Worm (Caenorhabditis elegans) whole organism, L4 larva: ENCODE measurements around the gene nlp-11.

ENCODE experiments used
- F10B5.3 ChIP-seq: sonication (generic microtip); optimal IDR thresholded peaks from 2 replicates; lab custom pipeline; 2016; ENCODE audit warnings: mild to moderate bottlenecking, missing genetic modification characterization, missing compliant biosample characterization
- F26F4.8 ChIP-seq: fragments of 200-800 bp; sonication (Bioruptor generic); conservative IDR thresholded peaks from 2 replicates; pipeline ENCODE4 v1.3.6; 2022; ENCODE audit warnings: missing genetic modification characterization, missing compliant biosample characterization
- F37D6.2 ChIP-seq: sonication (generic microtip); optimal IDR thresholded peaks from 2 replicates; lab custom pipeline; 2016; ENCODE audit warnings: mild to moderate bottlenecking, missing genetic modification characterization, missing compliant biosample characterization
- T20F7.1 ChIP-seq: fragments of 200-800 bp; sonication (Bioruptor generic); optimal IDR thresholded peaks from 2 replicates; lab custom pipeline; 2018; ENCODE audit warnings: mild to moderate bottlenecking, missing genetic modification characterization, missing compliant biosample characterization
- Y48G9A.11 ChIP-seq: fragments of 200-800 bp; sonication (Bioruptor generic); IDR thresholded peaks from 2 replicates; pipeline ENCODE4 v1.3.6; 2022; ENCODE audit warnings: missing genetic modification reagents, missing genetic modification characterization, missing compliant biosample characterization
- Y5F2A.4 ChIP-seq: fragments of 200-800 bp; sonication (Bioruptor generic); optimal IDR thresholded peaks from 2 replicates; lab custom pipeline; 2018; ENCODE audit warnings: mild to moderate bottlenecking, missing genetic modification characterization, missing compliant biosample characterization
- aha-1 ChIP-seq: fragments of 150-350 bp; peaks from one replicate; lab custom pipeline; 2014; ENCODE audit warnings: missing biosample characterization, missing genetic modification characterization
- ama-1 ChIP-seq: fragments of 150-350 bp; optimal IDR thresholded peaks from 2 replicates; lab custom pipeline; 2014; ENCODE audit warnings: inconsistent platforms, mixed read lengths
- arid-1 ChIP-seq: fragments of 200-800 bp; sonication (Bioruptor generic); conservative IDR thresholded peaks from 2 replicates; pipeline ENCODE4 v1.3.6; 2022; ENCODE audit warnings: missing genetic modification reagents, missing genetic modification characterization, missing compliant biosample characterization
- ceh-20 ChIP-seq: fragments of 200-800 bp; sonication (Bioruptor generic); IDR thresholded peaks from 2 replicates; pipeline ENCODE4 v1.3.6; 2022; ENCODE audit warnings: missing genetic modification reagents, missing genetic modification characterization, missing compliant biosample characterization
- ceh-28 ChIP-seq: fragments of 150-350 bp; optimal IDR thresholded peaks from 2 replicates; lab custom pipeline; 2014; ENCODE audit warnings: missing biosample characterization, missing genetic modification reagents, missing genetic modification characterization
- daf-16 ChIP-seq, 3 experiments: sonication (generic microtip); optimal IDR thresholded peaks; 2 replicates each; lab custom pipeline; 2016 to 2017; ENCODE audit warnings: missing genetic modification characterization in 3 of 3, missing genetic modification reagents in 3 of 3, mild to moderate bottlenecking in 2 of 3, missing compliant biosample characterization in 2 of 3, missing biosample characterization in 1 of 3, moderate library complexity in 1 of 3
- dmd-6 ChIP-seq: fragments of 200-800 bp; sonication (Bioruptor generic); IDR thresholded peaks from 2 replicates; pipeline ENCODE4 v1.3.6; 2022; ENCODE audit warnings: missing genetic modification reagents, missing genetic modification characterization, missing compliant biosample characterization
- dmd-8 ChIP-seq: fragments of 200-800 bp; sonication (Bioruptor generic); IDR thresholded peaks from 2 replicates; pipeline ENCODE4 v1.3.6; 2022; ENCODE audit warnings: missing genetic modification characterization, missing compliant biosample characterization
- dpl-1 ChIP-seq: fragments of 150-350 bp; optimal IDR thresholded peaks from 2 replicates; lab custom pipeline; 2014; ENCODE audit warnings: missing biosample characterization, missing genetic modification reagents, missing genetic modification characterization
- dve-1 ChIP-seq: sonication (generic microtip); optimal IDR thresholded peaks from 2 replicates; lab custom pipeline; 2017; ENCODE audit warnings: antibody characterized with exemption, mild to moderate bottlenecking, missing genetic modification characterization, missing compliant biosample characterization; ENCODE audit not compliant: insufficient read depth
- egl-27 ChIP-seq: sonication (generic microtip); optimal IDR thresholded peaks from 3 replicates; lab custom pipeline; 2017; ENCODE audit warnings: missing biosample characterization, missing genetic modification reagents, missing genetic modification characterization
- fkh-10 ChIP-seq: fragments of 150-350 bp; optimal IDR thresholded peaks from 2 replicates; lab custom pipeline; 2014; ENCODE audit warnings: missing biosample characterization, missing genetic modification reagents, missing genetic modification characterization
- gei-8 ChIP-seq: fragments of 200-800 bp; sonication (Bioruptor generic); optimal IDR thresholded peaks from 2 replicates; lab custom pipeline; 2018; ENCODE audit warnings: mild to moderate bottlenecking, missing genetic modification characterization, missing compliant biosample characterization
- hlh-11 ChIP-seq: fragments of 200-800 bp; sonication (Bioruptor generic); optimal IDR thresholded peaks from 2 replicates; lab custom pipeline; 2018; ENCODE audit warnings: mild to moderate bottlenecking, missing genetic modification characterization, missing compliant biosample characterization
- hlh-30 ChIP-seq: sonication (generic microtip); optimal IDR thresholded peaks from 2 replicates; lab custom pipeline; 2017; ENCODE audit warnings: antibody characterized with exemption, mild to moderate bottlenecking, missing genetic modification characterization, missing compliant biosample characterization; ENCODE audit not compliant: insufficient read depth
- lin-29 ChIP-seq: fragments of 200-800 bp; sonication (Bioruptor generic); IDR thresholded peaks from 2 replicates; pipeline ENCODE4 v1.3.6; 2022; ENCODE audit warnings: missing genetic modification reagents, missing genetic modification characterization, missing compliant biosample characterization
- lin-38 ChIP-seq: fragments of 200-800 bp; sonication (Bioruptor generic); IDR thresholded peaks from 2 replicates; pipeline ENCODE4 v1.3.6; 2022; ENCODE audit warnings: missing genetic modification reagents, missing genetic modification characterization, missing compliant biosample characterization
- lir-3 ChIP-seq: sonication (generic microtip); optimal IDR thresholded peaks from 2 replicates; lab custom pipeline; 2016; ENCODE audit warnings: mild to moderate bottlenecking, missing genetic modification characterization, missing compliant biosample characterization
- lsy-2 ChIP-seq, 2 experiments: fragments of 150-350 bp in 1 of 2; sonication (generic microtip) in 1 of 2; optimal IDR thresholded peaks; 2 replicates each; lab custom pipeline; 2014 to 2017; ENCODE audit warnings: missing biosample characterization in 2 of 2, missing genetic modification characterization in 2 of 2
- mdt-29 ChIP-seq: fragments of 200-800 bp; sonication (Bioruptor generic); IDR thresholded peaks from 2 replicates; pipeline ENCODE4 v1.3.6; 2022; ENCODE audit warnings: missing genetic modification reagents, missing genetic modification characterization, missing compliant biosample characterization
- mep-1 ChIP-seq: fragments of 150-350 bp; sonication (generic microtip); optimal IDR thresholded peaks from 3 replicates; lab custom pipeline; 2014; ENCODE audit warnings: missing biosample characterization, missing genetic modification characterization
- mes-2 ChIP-seq: sonication (generic microtip); optimal IDR thresholded peaks from 2 replicates; lab custom pipeline; 2016; ENCODE audit warnings: missing genotype, mild to moderate bottlenecking, missing genetic modification characterization, missing compliant biosample characterization; ENCODE audit not compliant: poor library complexity, severe bottlenecking
- mxl-3 ChIP-seq: fragments of 200-800 bp; sonication (Bioruptor generic); optimal IDR thresholded peaks from 2 replicates; lab custom pipeline; 2018; ENCODE audit warnings: mild to moderate bottlenecking, missing genetic modification characterization, missing compliant biosample characterization
- nhr-102 ChIP-seq: sonication (generic microtip); optimal IDR thresholded peaks from 2 replicates; lab custom pipeline; 2016; ENCODE audit warnings: mild to moderate bottlenecking, missing genetic modification characterization, moderate library complexity, missing compliant biosample characterization
- nhr-11 ChIP-seq: fragments of 150-350 bp; optimal IDR thresholded peaks from 2 replicates; lab custom pipeline; 2014; ENCODE audit warnings: missing biosample characterization, missing genetic modification characterization
- nhr-25 ChIP-seq: sonication (generic microtip); optimal IDR thresholded peaks from 2 replicates; lab custom pipeline; 2017; ENCODE audit warnings: missing genetic modification characterization, mild to moderate bottlenecking, missing compliant biosample characterization, antibody characterized with exemption, moderate library complexity, borderline replicate concordance; ENCODE audit not compliant: insufficient read depth
- nhr-28 ChIP-seq: fragments of 150-350 bp; optimal IDR thresholded peaks from 2 replicates; lab custom pipeline; 2014; ENCODE audit warnings: missing biosample characterization, missing genetic modification characterization
- nhr-41 ChIP-seq: fragments of 200-800 bp; sonication (Bioruptor generic); IDR thresholded peaks from 2 replicates; pipeline ENCODE4 v1.3.6; 2022; ENCODE audit warnings: missing genetic modification reagents, missing genetic modification characterization, missing compliant biosample characterization
- nhr-48 ChIP-seq: sonication (generic microtip); optimal IDR thresholded peaks from 2 replicates; lab custom pipeline; 2016; ENCODE audit warnings: mild to moderate bottlenecking, missing genetic modification characterization, missing compliant biosample characterization
- nhr-77 ChIP-seq: fragments of 150-350 bp; optimal IDR thresholded peaks from 2 replicates; lab custom pipeline; 2014; ENCODE audit warnings: missing biosample characterization, missing genetic modification characterization
- pha-4 ChIP-seq, 2 experiments: fragments of 150-350 bp in 1 of 2; fragments of 200-800 bp in 1 of 2; sonication (Bioruptor generic) in 1 of 2; IDR thresholded peaks in 1 of 2; optimal IDR thresholded peaks in 1 of 2; 2 replicates each; pipeline versions ENCODE4 v1.3.6 to Lab custom; 2014 to 2022; ENCODE audit warnings: missing genetic modification characterization in 2 of 2, missing genetic modification reagents in 2 of 2, missing biosample characterization in 1 of 2, missing compliant biosample characterization in 1 of 2
- pqm-1 ChIP-seq: sonication (generic microtip); optimal IDR thresholded peaks from 2 replicates; lab custom pipeline; 2017; ENCODE audit warnings: missing biosample characterization, missing genetic modification characterization
- saeg-2 ChIP-seq: fragments of 200-800 bp; sonication (Bioruptor generic); IDR thresholded peaks from 2 replicates; pipeline ENCODE4 v1.3.6; 2022; ENCODE audit warnings: missing genetic modification reagents, missing genetic modification characterization, missing compliant biosample characterization
- spr-1 ChIP-seq: sonication (generic microtip); optimal IDR thresholded peaks from 2 replicates; lab custom pipeline; 2016; ENCODE audit warnings: mild to moderate bottlenecking, missing genetic modification characterization, missing compliant biosample characterization
- tra-1 ChIP-seq: fragments of 200-800 bp; sonication (Bioruptor generic); IDR thresholded peaks from 2 replicates; pipeline ENCODE4 v1.3.6; 2022; ENCODE audit warnings: missing genetic modification reagents, missing genetic modification characterization, missing compliant biosample characterization
- unc-130 ChIP-seq: sonication (generic microtip); optimal IDR thresholded peaks from 2 replicates; lab custom pipeline; 2016; ENCODE audit warnings: missing genetic modification reagents, missing genetic modification characterization, missing compliant biosample characterization
- unc-62 ChIP-seq, 3 experiments: fragments of 150-350 bp in 1 of 3; sonication (generic microtip); optimal IDR thresholded peaks in 2 of 3; peaks in 1 of 3; 1 replicate in 1 of 3; 2 replicates in 2 of 3; lab custom pipeline; 2014 to 2017; ENCODE audit warnings: missing biosample characterization in 3 of 3, missing genetic modification characterization in 3 of 3, missing genetic modification reagents in 3 of 3, missing genotype in 1 of 3
- vab-7 ChIP-seq: fragments of 200-800 bp; sonication (Bioruptor generic); IDR thresholded peaks from 2 replicates; pipeline ENCODE4 v1.3.6; 2022; ENCODE audit warnings: missing genetic modification reagents, missing genetic modification characterization, missing compliant biosample characterization
- zfp-2 ChIP-seq: sonication (generic microtip); optimal IDR thresholded peaks from 2 replicates; lab custom pipeline; 2016; ENCODE audit warnings: mild to moderate bottlenecking, missing genetic modification characterization, missing compliant biosample characterization

The nlp-11 gene

ce11 chrII:9717904-9718303 is 26.2 kb upstream of the nlp-11 start, which contains the start of gene Y53C12A.6:
Gene Y53C12A.6 (minus strand): TSS chrII:9718004.
- no peak for TF ChIP-seq nhr-11 (tag; lab: Kevin White, UChicago)
- TF ChIP-seq ama-1 (lab: Kevin White, UChicago): no peak
- TF ChIP-seq saeg-2: no peak
- no peak for TF ChIP-seq mxl-3 (GFP tag; lab: Kevin White, UChicago)
- no peak for TF ChIP-seq F10B5.3 (tag; lab: Kevin White, UChicago)
- no peak for TF ChIP-seq zfp-2 (tag; lab: Kevin White, UChicago)
- TF ChIP-seq nhr-41 (GFP tag; lab: Robert Waterston, UW): no peak
- no peak for TF ChIP-seq vab-7 (GFP tag; lab: Robert Waterston, UW)
- no peak for TF ChIP-seq F26F4.8
- TF ChIP-seq pqm-1: no peak
- TF ChIP-seq daf-16 (GFP tag; optimal IDR thresholded peaks at IDR 0.05; lab: Kevin White, UChicago): no peak
- TF ChIP-seq daf-16 (tag; optimal IDR thresholded peaks at IDR 0.05; lab: Kevin White, UChicago): no peak
- TF ChIP-seq mdt-29: no peak
- TF ChIP-seq nhr-25 (tag; lab: Kevin White, UChicago): no peak
- no peak for TF ChIP-seq lir-3 (tag; lab: Kevin White, UChicago)
- no peak for TF ChIP-seq gei-8 (GFP tag; lab: Kevin White, UChicago)
- TF ChIP-seq Y5F2A.4 (GFP tag; lab: Kevin White, UChicago): no peak
- TF ChIP-seq, all 104 proteins: peak for 0

ce11 chrII:9716417-9717039 is 24.8 kb upstream of the nlp-11 start, which contains the start of gene wee-1.3:
Gene wee-1.3 (minus strand): TSS chrII:9716467.
- TF ChIP-seq ceh-28 (tag; lab: Kevin White, UChicago) (no peak), nhr-102 (tag; lab: Kevin White, UChicago) (peak; percentile 8), nhr-28 (tag; lab: Kevin White, UChicago) (peak; percentile 60), nhr-48 (tag; lab: Kevin White, UChicago) (peak; percentile 10), fkh-10 (GFP tag; lab: Kevin White, UChicago) (peak; percentile 30), lin-29 (no peak), F37D6.2 (tag; lab: Kevin White, UChicago) (peak; percentile 2), aha-1 (peak; percentile 92), tra-1 (GFP tag; lab: Robert Waterston, UW) (0 out of 2 replicates have a peak, but pooled peaks have one; percentile 43), mes-2 (tag; lab: Kevin White, UChicago) (peak; percentile 86), nhr-77 (tag; lab: Kevin White, UChicago) (peak; percentile 63), arid-1 (GFP tag; lab: Robert Waterston, UW) (0 out of 2 replicates have a peak, but pooled peaks have one; percentile 18), dmd-6 (GFP tag; lab: Robert Waterston, UW) (peak; percentile 53), ceh-20 (GFP tag; lab: Robert Waterston, UW) (no peak), mep-1 (tag; lab: Kevin White, UChicago) (peak; percentile 71), hlh-11 (peak; percentile 57), dve-1 (tag; lab: Kevin White, UChicago) (peak; percentile 72), dmd-8 (no peak), saeg-2 (no peak), nhr-11 (tag; lab: Kevin White, UChicago) (peak; percentile 86), unc-130 (peak; percentile 55), Y48G9A.11 (GFP tag; lab: Robert Waterston, UW) (peak; percentile 22; the same call in 1 of the 2 replicates), egl-27 (tag; lab: Kevin White, UChicago) (no peak), lin-38 (GFP tag; lab: Robert Waterston, UW) (peak; percentile 80), T20F7.1 (peak; percentile 84), unc-62 (GFP tag; optimal IDR thresholded peaks at IDR 0.05 in 1 of 2; lab: Kevin White, UChicago) (peak in 1 of 2 experiments; percentile 33), unc-62 (tag; optimal IDR thresholded peaks at IDR 0.05; lab: Kevin White, UChicago) (no peak), hlh-30 (tag; lab: Kevin White, UChicago) (peak; percentile 73), nhr-25 (tag; lab: Kevin White, UChicago) (peak; percentile 34), spr-1 (tag; lab: Kevin White, UChicago) (peak; percentile 12), Y5F2A.4 (GFP tag; lab: Kevin White, UChicago) (no peak), pha-4 (GFP tag; IDR thresholded peaks at IDR 0.05; lab: Robert Waterston, UW) (no peak), pha-4 (tag; optimal IDR thresholded peaks at IDR 0.05; lab: Kevin White, UChicago) (peak; percentile 82), dpl-1 (peak; percentile 99), lsy-2 (tag; optimal IDR thresholded peaks at IDR 0.05; lab: Kevin White, UChicago) (peak; percentile 30 to 94)
